Fruit fly (Drosophila melanogaster): ENCODE results near the gene trk.

trk gene

DNA sequence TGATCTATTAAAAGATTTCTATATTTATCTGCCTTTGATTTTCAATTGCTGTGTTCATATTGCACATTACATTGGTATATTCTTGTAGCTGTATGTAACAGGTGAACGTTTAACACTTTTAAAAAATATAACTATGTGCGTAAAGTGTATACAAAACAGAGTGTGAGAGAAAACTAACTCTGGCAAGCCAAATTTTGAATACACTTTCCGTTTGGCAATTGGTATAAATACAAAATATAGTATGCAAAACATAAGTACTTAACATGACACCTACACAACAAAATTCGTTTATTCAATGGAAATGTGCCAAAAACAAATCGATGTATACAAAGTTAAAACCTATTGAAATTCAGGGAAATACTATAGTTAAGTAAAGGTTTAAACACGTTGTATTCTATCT, 39.3 kb downstream of the trk start:
- no peak for TF ChIP-seq CG17801 (GFP tag; optimal IDR thresholded peaks at IDR 0.05; ENCODE audit: partially characterized antibody)

DNA sequence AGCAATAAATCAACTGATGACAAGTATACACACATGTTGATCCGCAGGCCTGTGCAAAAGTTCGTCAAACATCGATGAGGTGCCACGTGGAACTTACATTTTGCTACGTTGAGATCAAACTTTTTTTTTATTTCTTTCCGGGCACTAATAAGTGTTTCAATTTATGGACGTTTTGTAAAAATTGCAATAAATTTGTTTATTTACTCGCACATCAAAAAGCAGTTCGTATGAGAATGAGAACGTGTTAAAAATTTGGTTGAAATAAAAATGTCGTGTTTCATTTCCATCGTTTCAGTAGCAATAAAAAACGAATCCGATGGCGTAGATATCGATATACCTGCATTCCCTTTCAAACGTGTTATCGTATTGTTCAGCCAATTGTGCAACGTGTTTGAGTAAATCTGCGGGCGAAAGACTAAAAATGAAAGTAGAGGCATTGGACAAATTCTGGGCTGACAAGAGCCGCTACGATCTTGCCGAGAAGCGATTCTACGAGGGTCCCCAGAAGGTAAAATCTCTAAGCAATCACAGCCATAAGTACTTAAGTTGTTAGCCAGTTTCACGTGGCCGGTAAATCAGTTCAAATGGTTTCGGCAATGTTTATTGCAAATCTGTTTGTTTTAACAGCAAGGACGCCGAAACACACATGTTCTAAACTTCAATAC, 39.8 kb downstream of the trk start, which contains the start of gene eEF1delta:
eEF1delta (plus strand) TSS at position 356 of the 665 bp plus-strand sequence.
- TF ChIP-seq CG17801 (GFP tag; optimal IDR thresholded peaks at IDR 0.05; ENCODE audit: partially characterized antibody) = no peak

DNA sequence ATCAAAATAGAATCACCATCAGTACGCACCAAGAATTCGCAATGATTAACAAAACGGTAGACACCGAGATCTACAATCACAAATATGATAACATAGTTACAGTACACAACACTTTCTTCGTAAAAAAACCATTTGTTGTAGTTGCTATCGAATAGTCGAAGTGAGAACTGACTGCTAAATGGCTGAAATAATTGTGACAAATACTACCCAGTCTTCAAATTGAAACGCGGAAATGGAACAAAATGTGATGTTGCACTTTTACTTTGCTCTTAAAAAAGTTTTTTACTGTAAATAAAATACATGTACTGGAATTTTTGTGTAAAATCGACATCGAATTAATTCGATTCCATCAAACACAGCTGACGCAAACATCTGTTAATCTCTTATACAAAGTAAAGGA, 40.6 kb downstream of the trk start, which contains the start of gene ova:
ova (minus strand) TSS at position 183 of the 400 bp plus-strand sequence.
- no peak for TF ChIP-seq CG17801 (GFP tag; optimal IDR thresholded peaks at IDR 0.05; ENCODE audit: partially characterized antibody)

DNA sequence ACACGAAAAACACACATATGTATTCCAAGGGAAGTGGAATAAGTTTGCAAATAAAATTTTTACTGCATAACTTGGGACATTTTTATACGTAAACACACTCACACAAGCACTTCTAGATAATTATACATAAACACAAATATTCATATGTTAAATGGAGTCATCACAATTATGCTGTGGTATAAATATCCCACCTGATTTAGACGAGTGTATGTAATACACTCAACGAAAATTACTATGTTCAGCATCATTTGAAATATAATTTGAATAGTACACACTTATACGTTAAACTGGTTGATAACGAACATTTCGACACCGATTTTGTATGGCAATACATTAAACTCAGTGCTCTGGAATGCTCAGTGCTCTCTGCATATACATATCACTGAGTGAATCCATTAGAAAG, 41.0 kb downstream of the trk start:
- TF ChIP-seq CG17801 (GFP tag; optimal IDR thresholded peaks at IDR 0.05; ENCODE audit: partially characterized antibody) = no peak

DNA sequence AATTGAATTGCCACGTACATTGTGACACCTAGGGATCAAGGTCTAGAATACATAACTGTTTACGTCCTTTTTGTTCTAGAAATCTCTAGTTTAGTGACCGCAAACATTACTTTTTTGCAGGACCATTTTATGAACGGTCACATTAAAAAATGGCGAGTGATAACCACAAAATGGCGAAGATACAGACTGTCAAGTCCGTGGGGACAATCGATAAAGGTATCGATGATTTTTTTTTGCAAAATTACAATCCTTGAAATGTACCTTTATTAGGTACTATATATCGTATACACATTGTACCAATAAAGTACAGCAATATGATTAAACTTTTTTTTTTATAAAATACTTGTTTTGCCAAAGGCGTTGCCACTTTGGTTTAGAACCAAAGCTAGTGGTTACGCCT, 41.7 kb downstream of the trk start:
- no peak for TF ChIP-seq CG17801 (GFP tag; optimal IDR thresholded peaks at IDR 0.05; ENCODE audit: partially characterized antibody)

DNA sequence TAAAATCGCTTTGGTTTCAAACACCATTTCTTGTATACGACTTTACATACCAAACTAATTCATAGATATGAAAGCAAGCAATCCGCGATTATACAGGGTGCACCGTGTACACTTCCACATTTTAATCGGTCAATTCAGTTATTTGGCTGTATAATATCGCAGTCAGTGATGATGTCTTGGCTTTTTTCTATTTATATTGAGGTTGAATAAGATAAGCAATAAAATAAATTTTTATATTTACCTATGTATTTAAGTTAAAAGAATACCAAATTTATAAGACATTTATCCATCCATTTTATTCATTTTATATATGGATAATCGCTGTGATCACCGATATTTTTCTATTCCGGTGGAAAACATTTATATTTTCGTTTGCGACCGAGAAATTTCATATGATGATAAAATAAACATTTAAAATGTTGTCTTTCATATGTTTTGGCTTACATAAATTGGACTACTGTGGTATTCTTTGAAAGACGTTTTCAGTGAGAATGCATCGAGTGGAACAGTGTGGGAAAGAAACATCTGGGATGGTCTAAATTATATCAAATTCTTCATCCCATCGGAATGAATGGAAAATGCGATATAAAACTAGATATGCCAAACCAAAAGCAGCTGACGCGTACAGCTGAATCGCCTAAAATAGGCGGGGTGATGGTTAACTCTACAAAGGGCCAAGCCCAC, 45.3 kb downstream of the trk start, which contains the start of gene CG5708:
CG5708 (minus strand) TSS at position 85 of the 684 bp plus-strand sequence.
- no peak for TF ChIP-seq CG17801 (GFP tag; optimal IDR thresholded peaks at IDR 0.05; ENCODE audit: partially characterized antibody)

DNA sequence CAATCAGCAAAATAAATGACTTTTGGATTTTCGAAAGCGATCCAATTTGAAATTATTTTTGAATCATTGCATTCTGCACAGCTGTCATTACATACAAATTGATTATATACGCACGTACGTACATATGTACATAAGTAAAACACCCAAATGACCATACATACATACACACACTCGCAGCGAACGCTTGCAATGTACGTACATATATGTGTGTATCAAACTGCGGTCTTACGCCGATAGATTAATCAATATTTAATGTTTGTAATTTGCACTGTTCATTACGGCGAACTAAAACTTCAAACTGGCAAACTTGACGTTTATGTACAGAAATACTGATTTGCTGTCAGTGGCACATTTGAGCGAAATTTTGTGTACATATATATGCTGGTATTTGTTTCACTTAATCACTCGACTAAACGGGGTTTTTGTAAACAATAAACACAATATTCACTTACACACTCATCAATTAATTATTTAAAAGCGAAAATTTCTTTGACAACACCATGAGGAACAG, 45.9 kb downstream of the trk start:
- no peak for TF ChIP-seq CG17801 (GFP tag; optimal IDR thresholded peaks at IDR 0.05; ENCODE audit: partially characterized antibody)

DNA sequence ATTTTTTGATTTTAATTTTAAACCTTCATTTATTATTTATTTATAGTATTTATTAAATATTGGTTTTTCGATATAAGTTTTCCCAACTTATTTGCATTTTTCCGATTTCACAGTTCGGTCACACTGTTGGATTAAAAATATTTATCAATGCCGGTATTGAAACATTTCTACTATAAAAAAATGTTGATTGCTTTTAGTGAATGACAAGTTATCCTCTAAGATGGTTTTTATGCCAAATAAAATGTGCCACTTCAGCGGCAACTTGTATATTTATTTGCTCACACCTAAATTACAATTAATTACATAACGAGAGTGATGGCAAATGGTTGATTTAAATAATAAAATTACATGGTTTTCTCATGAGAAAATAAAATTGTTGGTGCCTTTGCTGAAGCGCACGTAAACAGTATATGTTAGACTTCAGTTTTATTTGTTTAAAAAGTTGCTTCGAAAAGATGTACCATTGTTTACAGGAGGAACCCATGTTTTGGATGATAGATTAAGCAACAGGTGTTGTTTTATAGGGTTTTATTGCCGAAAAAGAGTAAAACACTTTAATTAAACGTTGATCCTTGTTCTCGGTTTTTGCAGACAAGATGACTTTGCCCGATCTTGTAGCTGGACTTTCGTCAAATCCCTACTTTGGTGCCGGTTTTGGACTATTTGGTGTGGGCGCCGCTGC, 49.4 kb downstream of the trk start, which contains the start of gene Bcs1:
Bcs1 (plus strand) TSS at position 108 of the 682 bp plus-strand sequence.
- no peak for TF ChIP-seq CG17801 (GFP tag; optimal IDR thresholded peaks at IDR 0.05; ENCODE audit: partially characterized antibody)

Measured in ovary, adult (tissue).